Fruit fly (Drosophila melanogaster) whole organism, embryonic: Measurements from ENCODE around the gene CG31638.

Experiments
- Asciz ChIP-seq: fragments of 200-800 bp; sonication (Bioruptor generic); optimal IDR thresholded peaks from 2 replicates; lab custom pipeline; 2017; ENCODE audit warnings: missing biosample characterization, mild to moderate bottlenecking, missing genetic modification characterization, missing genetic modification reagents
- C15 ChIP-seq: fragments of 200-800 bp; sonication (Bioruptor generic); IDR thresholded peaks from 3 replicates; pipeline ENCODE4 v1.3.6; 2022; ENCODE audit warnings: missing biosample characterization, missing genetic modification characterization
- CG13424 ChIP-seq: fragments of 200-800 bp; sonication (Bioruptor generic); optimal IDR thresholded peaks from 2 replicates; lab custom pipeline; 2019; ENCODE audit warnings: missing biosample characterization, mild to moderate bottlenecking, missing genetic modification characterization, moderate library complexity
- CG14014 ChIP-seq: fragments of 200-800 bp; sonication (Bioruptor generic); IDR thresholded peaks from 2 replicates; pipeline ENCODE4 v1.3.6; 2022; ENCODE audit warnings: missing biosample characterization, missing genetic modification characterization
- CG14667 ChIP-seq: fragments of 200-800 bp; sonication (Bioruptor generic); IDR thresholded peaks from 2 replicates; pipeline ENCODE4 v1.3.6; 2022; ENCODE audit warnings: missing biosample characterization, missing genetic modification characterization
- CG1647 ChIP-seq: fragments of 200-800 bp; sonication (Bioruptor generic); optimal IDR thresholded peaks from 3 replicates; lab custom pipeline; 2016; ENCODE audit warnings: missing biosample characterization, missing genetic modification characterization
- CG18764 ChIP-seq: fragments of 200-800 bp; sonication (Bioruptor generic); optimal IDR thresholded peaks from 3 replicates; lab custom pipeline; 2016; ENCODE audit warnings: missing biosample characterization, missing genetic modification characterization
- CG2202 ChIP-seq: fragments of 200-800 bp; sonication (Bioruptor generic); optimal IDR thresholded peaks from 2 replicates; lab custom pipeline; 2018; ENCODE audit warnings: missing biosample characterization, mild to moderate bottlenecking, missing genetic modification characterization
- CG4820 ChIP-seq: fragments of 200-800 bp; sonication (Bioruptor generic); optimal IDR thresholded peaks from 3 replicates; lab custom pipeline; 2016; ENCODE audit warnings: missing biosample characterization, missing genetic modification characterization
- CG6175 ChIP-seq: fragments of 200-800 bp; sonication (Bioruptor generic); IDR thresholded peaks from 3 replicates; pipeline ENCODE4 v1.3.6; 2022; ENCODE audit warnings: missing biosample characterization, missing genetic modification characterization
- CG6689 ChIP-seq: fragments of 200-800 bp; sonication (Bioruptor generic); IDR thresholded peaks from 2 replicates; pipeline ENCODE4 v1.3.6; 2022; ENCODE audit warnings: missing biosample characterization, missing genetic modification characterization
- CG6765 ChIP-seq: fragments of 200-800 bp; sonication (Bioruptor generic); optimal IDR thresholded peaks from 3 replicates; lab custom pipeline; 2017; ENCODE audit warnings: missing biosample characterization, mild to moderate bottlenecking, missing genetic modification characterization
- CG7928 ChIP-seq: fragments of 200-800 bp; sonication (Bioruptor generic); optimal IDR thresholded peaks from 2 replicates; lab custom pipeline; 2017; ENCODE audit warnings: missing biosample characterization, mild to moderate bottlenecking, missing genetic modification characterization
- CG7987 ChIP-seq: fragments of 200-800 bp; sonication (Bioruptor generic); optimal IDR thresholded peaks from 2 replicates; lab custom pipeline; 2018; ENCODE audit warnings: missing biosample characterization, mild to moderate bottlenecking, missing genetic modification characterization, moderate library complexity
- CG8478 ChIP-seq: fragments of >200 bp; optimal IDR thresholded peaks from 2 replicates; lab custom pipeline; 2018
- Dip3 ChIP-seq: fragments of 200-800 bp; sonication (Bioruptor generic); optimal IDR thresholded peaks from 3 replicates; lab custom pipeline; 2016; ENCODE audit warnings: missing biosample characterization, missing genetic modification characterization
- Eip74EF ChIP-seq, 2 experiments: fragments of 200-800 bp in 1 of 2; fragments of >200 bp in 1 of 2; sonication (Bioruptor generic) in 1 of 2; optimal IDR thresholded peaks; 2 replicates each; lab custom pipeline; 2017 to 2019; ENCODE audit warnings: missing biosample characterization in 2 of 2, missing genetic modification characterization in 2 of 2, mild to moderate bottlenecking in 1 of 2, moderate library complexity in 1 of 2
- Ets65A ChIP-seq: fragments of 200-800 bp; sonication (Bioruptor generic); peaks from one replicate; lab custom pipeline; 2016; ENCODE audit warnings: missing biosample characterization, missing genetic modification characterization
- Hr51 ChIP-seq, 2 experiments: fragments of 200-800 bp; sonication (Bioruptor generic); optimal IDR thresholded peaks; 2 replicates in 1 of 2; 3 replicates in 1 of 2; lab custom pipeline; 2016 to 2018; ENCODE audit warnings: missing biosample characterization in 2 of 2, missing genetic modification characterization in 2 of 2, mild to moderate bottlenecking in 1 of 2, moderate library complexity in 1 of 2
- Nf-YB ChIP-seq: fragments of 200-800 bp; sonication (Bioruptor generic); optimal IDR thresholded peaks from 3 replicates; lab custom pipeline; 2019; ENCODE audit warnings: missing biosample characterization, mild to moderate bottlenecking, missing genetic modification characterization, moderate library complexity
- Nf-YC ChIP-seq: fragments of 200-800 bp; optimal IDR thresholded peaks from 3 replicates; lab custom pipeline; 2019; ENCODE audit warnings: missing biosample characterization, mild to moderate bottlenecking, missing genetic modification characterization, moderate library complexity
- PHDP ChIP-seq: fragments of 200-800 bp; sonication (Bioruptor generic); optimal IDR thresholded peaks from 3 replicates; lab custom pipeline; 2018; ENCODE audit warnings: missing biosample characterization, mild to moderate bottlenecking, missing genetic modification characterization, moderate library complexity
- TFAM ChIP-seq: fragments of 200-800 bp; sonication (Bioruptor generic); optimal IDR thresholded peaks from 2 replicates; lab custom pipeline; 2017; ENCODE audit warnings: missing biosample characterization, missing genetic modification characterization, inconsistent platforms
- Taf1 ChIP-seq: fragments of 200-800 bp; sonication (Bioruptor generic); IDR thresholded peaks from 2 replicates; pipeline ENCODE4 v1.3.6; 2022; ENCODE audit warnings: missing biosample characterization, missing genetic modification characterization
- bcd ChIP-seq: fragments of 200-800 bp; sonication (Bioruptor generic); optimal IDR thresholded peaks from 2 replicates; lab custom pipeline; 2017; ENCODE audit warnings: missing biosample characterization, mild to moderate bottlenecking, missing genetic modification characterization
- chinmo ChIP-seq: fragments of 200-800 bp; sonication (Bioruptor generic); IDR thresholded peaks from 4 replicates; pipeline ENCODE4 v1.3.6; 2022; ENCODE audit warnings: missing biosample characterization, missing genetic modification characterization; ENCODE audit not compliant: partially characterized antibody
- ci ChIP-seq: fragments of 200-800 bp; sonication (Bioruptor generic); IDR thresholded peaks from 3 replicates; pipeline ENCODE4 v1.3.6; 2022; ENCODE audit warnings: missing biosample characterization, missing genetic modification characterization
- esg ChIP-seq: fragments of 200-800 bp; sonication (Bioruptor generic); conservative IDR thresholded peaks from 2 replicates; pipeline ENCODE4 v1.3.6; 2022; ENCODE audit warnings: missing biosample characterization, missing genetic modification characterization
- fd102C ChIP-seq: fragments of 200-800 bp; sonication (Bioruptor generic); optimal IDR thresholded peaks from 2 replicates; lab custom pipeline; 2018; ENCODE audit warnings: missing biosample characterization, mild to moderate bottlenecking, missing genetic modification characterization, moderate library complexity
- fru ChIP-seq: fragments of >200 bp; optimal IDR thresholded peaks from 2 replicates; lab custom pipeline; 2017
- gcm ChIP-seq: fragments of 200-800 bp; sonication (Bioruptor generic); optimal IDR thresholded peaks from 2 replicates; lab custom pipeline; 2019; ENCODE audit warnings: missing biosample characterization, mild to moderate bottlenecking, missing genetic modification characterization, moderate library complexity
- ind ChIP-seq: fragments of 200-800 bp; sonication (Bioruptor generic); optimal IDR thresholded peaks from 3 replicates; lab custom pipeline; 2016; ENCODE audit warnings: missing biosample characterization, missing genetic modification characterization
- jigr1 ChIP-seq: fragments of 200-800 bp; sonication (Bioruptor generic); IDR thresholded peaks from 3 replicates; pipeline ENCODE4 v1.3.6; 2022; ENCODE audit warnings: missing biosample characterization, missing genetic modification characterization
- lmd ChIP-seq: fragments of 200-800 bp; sonication (Bioruptor generic); IDR thresholded peaks from 2 replicates; pipeline ENCODE4 v1.3.6; 2022; ENCODE audit warnings: missing biosample characterization, missing genetic modification characterization
- maf-S ChIP-seq: fragments of 200-800 bp; sonication (Bioruptor generic); optimal IDR thresholded peaks from 2 replicates; lab custom pipeline; 2016; ENCODE audit warnings: missing biosample characterization, missing genetic modification characterization
- nmo ChIP-seq: fragments of 200-800 bp; sonication (Bioruptor generic); optimal IDR thresholded peaks from 2 replicates; lab custom pipeline; 2018; ENCODE audit warnings: missing biosample characterization, mild to moderate bottlenecking, missing genetic modification characterization, moderate library complexity
- odd ChIP-seq: fragments of 200-800 bp; sonication (Bioruptor generic); optimal IDR thresholded peaks from 2 replicates; lab custom pipeline; 2017; ENCODE audit warnings: missing biosample characterization, mild to moderate bottlenecking, missing genetic modification characterization
- slp2 ChIP-seq: fragments of 200-800 bp; sonication (Bioruptor generic); optimal IDR thresholded peaks from 2 replicates; lab custom pipeline; 2016; ENCODE audit warnings: missing biosample characterization, missing genetic modification characterization
- so ChIP-seq: fragments of 200-800 bp; sonication (Bioruptor generic); IDR thresholded peaks from 3 replicates; pipeline ENCODE4 v1.3.6; 2022; ENCODE audit warnings: missing biosample characterization, missing genetic modification characterization
- stwl ChIP-seq: fragments of 200-800 bp; sonication (Bioruptor generic); optimal IDR thresholded peaks from 3 replicates; lab custom pipeline; 2018; ENCODE audit warnings: missing biosample characterization, mild to moderate bottlenecking, missing genetic modification characterization, moderate library complexity
- tin ChIP-seq: fragments of 200-800 bp; sonication (Bioruptor generic); optimal IDR thresholded peaks from 3 replicates; lab custom pipeline; 2016; ENCODE audit warnings: missing biosample characterization, missing genetic modification characterization
- unpg ChIP-seq: fragments of 200-800 bp; sonication (Bioruptor generic); optimal IDR thresholded peaks from 3 replicates; lab custom pipeline; 2018; ENCODE audit warnings: missing biosample characterization, mild to moderate bottlenecking, missing genetic modification characterization, moderate library complexity
- vvl ChIP-seq: fragments of 200-800 bp; sonication (Bioruptor generic); IDR thresholded peaks from 2 replicates; pipeline ENCODE4 v1.3.6; 2022; ENCODE audit warnings: missing biosample characterization, missing genetic modification characterization

Gene CG31638

dm6 chr2L:6471978-6472776 is 18.7 kb upstream of the CG31638 start (continued):
- TF ChIP-seq nmo (GFP tag; lab: Kevin White, UChicago) = no peak
- TF ChIP-seq Nf-YC (tag; lab: Kevin White, UChicago) = no peak
- TF ChIP-seq TFAM (GFP tag; lab: Kevin White, UChicago) = no peak
- TF ChIP-seq CG18764 = no peak
- TF ChIP-seq CG1647 (GFP tag; lab: Kevin White, UChicago) = no peak
- peak; percentile 16; the same call in 1 of the 3 replicates for TF ChIP-seq so (GFP tag; lab: Robert Waterston, UW)
- peak; percentile 18 for TF ChIP-seq PHDP (tag; lab: Kevin White, UChicago)
- peak; percentile 47 for TF ChIP-seq CG13424 (tag; lab: Kevin White, UChicago)
- TF ChIP-seq Taf1 (GFP tag; lab: Robert Waterston, UW) = peak; percentile 32; the same call in 1 of the 2 replicates
- peak; percentile 5 for TF ChIP-seq unpg (GFP tag; lab: Kevin White, UChicago)
- no peak for TF ChIP-seq odd
- no peak for TF ChIP-seq CG14667 (GFP tag; lab: Robert Waterston, UW)
- TF ChIP-seq CG8478 = no peak
- TF ChIP-seq Asciz (GFP tag; lab: Kevin White, UChicago) = no peak
- TF ChIP-seq Nf-YB (GFP tag; lab: Kevin White, UChicago) = no peak
- no peak for TF ChIP-seq gcm (GFP tag; lab: Kevin White, UChicago)
- TF ChIP-seq ci = peak; percentile 53; the same call in 1 of the 3 replicates
- TF ChIP-seq CG4820 (GFP tag; lab: Kevin White, UChicago) = peak; percentile 4
- TF ChIP-seq CG7928 (GFP tag; lab: Kevin White, UChicago) = no peak
- TF ChIP-seq CG6765 (GFP tag; lab: Kevin White, UChicago) = no peak
- TF ChIP-seq Eip74EF (GFP tag; optimal IDR thresholded peaks at IDR 0.05; lab: Kevin White, UChicago) = peak in 1 of 2 experiments; percentile 2
- TF ChIP-seq CG7987 (GFP tag; lab: Kevin White, UChicago) = no peak
- TF ChIP-seq Dip3 (GFP tag; lab: Kevin White, UChicago) = no peak
- 0 out of 2 replicates have a peak, but pooled peaks have one; percentile 14 for TF ChIP-seq lmd (GFP tag; lab: Robert Waterston, UW)
- TF ChIP-seq chinmo (GFP tag; lab: Robert Waterston, UW) = peak; percentile 78; the same call in 2 of the 4 replicates
- TF ChIP-seq maf-S (GFP tag; lab: Kevin White, UChicago) = no peak
- TF ChIP-seq jigr1 (GFP tag; lab: Robert Waterston, UW) = no peak
- TF ChIP-seq vvl (GFP tag; lab: Robert Waterston, UW) = peak; percentile 22; the same call in 1 of the 2 replicates
- no peak for TF ChIP-seq CG2202 (tag; lab: Kevin White, UChicago)
- no peak for TF ChIP-seq tin (GFP tag; lab: Kevin White, UChicago)
- peak; percentile 22; the same call in 1 of the 2 replicates for TF ChIP-seq CG14014 (GFP tag; lab: Robert Waterston, UW)
- 0 out of 2 replicates have a peak, but pooled peaks have one; percentile 27 for TF ChIP-seq esg (GFP tag; lab: Robert Waterston, UW)
- no peak for TF ChIP-seq fru (lab: Kevin White, UChicago)
- no peak for TF ChIP-seq CG6689 (GFP tag; lab: Robert Waterston, UW)
- no peak for TF ChIP-seq stwl (tag; lab: Kevin White, UChicago)
- TF ChIP-seq slp2 (GFP tag; lab: Kevin White, UChicago) = no peak
- peak; percentile 38 for TF ChIP-seq bcd (GFP tag; lab: Kevin White, UChicago)
- TF ChIP-seq Hr51 (GFP tag; optimal IDR thresholded peaks at IDR 0.05; lab: Kevin White, UChicago) = peak in 1 of 2 experiments; percentile 39
- TF ChIP-seq fd102C (GFP tag; lab: Kevin White, UChicago) = no peak
- TF ChIP-seq ind (GFP tag; lab: Kevin White, UChicago) = peak; percentile 21
- 0 out of 3 replicates have a peak, but pooled peaks have one; percentile 21 for TF ChIP-seq CG6175 (GFP tag; lab: Robert Waterston, UW)
- TF ChIP-seq Ets65A (GFP tag; lab: Kevin White, UChicago) = no peak
- TF ChIP-seq C15 (GFP tag; lab: Robert Waterston, UW) = no peak
